Worm (Caenorhabditis elegans): Measurements from ENCODE around the gene bath-13.

Gene bath-13

ce11 chrII:2473270-2473669 is 48.6 kb downstream of the bath-13 start, which contains the start of gene tsr-1:
tsr-1 (minus strand) TSS chrII:2473370.
- no peak for TF ChIP-seq mab-5 (tag; optimal IDR thresholded peaks at IDR 0.05)
- TF ChIP-seq ZK546.5 (tag; optimal IDR thresholded peaks at IDR 0.05) = no peak
- no peak for TF ChIP-seq zag-1 (tag; optimal IDR thresholded peaks at IDR 0.05)
- no peak for TF ChIP-seq gmeb-1 (tag; optimal IDR thresholded peaks at IDR 0.05)
- no peak for TF ChIP-seq lin-13 (GFP tag; optimal IDR thresholded peaks at IDR 0.05)
- TF ChIP-seq peb-1 (tag; optimal IDR thresholded peaks at IDR 0.05) = no peak
- TF ChIP-seq nhr-21 (tag; optimal IDR thresholded peaks at IDR 0.05) = no peak
- no peak for TF ChIP-seq lsy-2 (tag; optimal IDR thresholded peaks at IDR 0.05)
- TF ChIP-seq fos-1 (tag; optimal IDR thresholded peaks at IDR 0.05) = no peak
- no peak for TF ChIP-seq F13H6.1 (tag; optimal IDR thresholded peaks at IDR 0.05)
- TF ChIP-seq sma-9 (GFP tag; optimal IDR thresholded peaks at IDR 0.05) = no peak
- TF ChIP-seq sma-9 (tag; optimal IDR thresholded peaks at IDR 0.05) = no peak
- no peak for TF ChIP-seq egl-27 (tag; optimal IDR thresholded peaks at IDR 0.05)
- no peak for TF ChIP-seq ceh-82 (tag; optimal IDR thresholded peaks at IDR 0.05)
- no peak for TF ChIP-seq sem-4 (tag; optimal IDR thresholded peaks at IDR 0.05)
- no peak for TF ChIP-seq ztf-1 (GFP tag; conservative IDR thresholded peaks at IDR 0.05)
- no peak for TF ChIP-seq elt-1 (tag; optimal IDR thresholded peaks at IDR 0.05)
